Worm (Caenorhabditis elegans): ENCODE data around the gene taf-2.

ce11 chrIV:3618719-3619118 lies 25.3 kb upstream of the taf-2 start:
- TF ChIP-seq jun-1 (tag; optimal IDR thresholded peaks at IDR 0.05) (no peak), mdl-1 (tag; optimal IDR thresholded peaks at IDR 0.05) (no peak), ama-1 (optimal IDR thresholded peaks at IDR 0.05) (no peak), nhr-11 (tag; optimal IDR thresholded peaks at IDR 0.05) (no peak), nhr-77 (tag; optimal IDR thresholded peaks at IDR 0.05) (no peak), nhr-25 (tag; optimal IDR thresholded peaks at IDR 0.05) (no peak), nhr-23 (tag; optimal IDR thresholded peaks at IDR 0.05) (no peak)
